Fruit fly (Drosophila melanogaster) whole organism, embryonic: ENCODE measurements around the gene HP1c.
A peak's percentile ranks its signal among the peaks of the same experiment; 100 is the strongest.

Source experiments
- ATbp ChIP-seq: fragments of 200-800 bp; sonication (Bioruptor generic); optimal IDR thresholded peaks from 2 replicates; lab custom pipeline; 2017; ENCODE audit warnings: missing biosample characterization, mild to moderate bottlenecking, missing genetic modification characterization, missing genetic modification reagents
- Bdp1 ChIP-seq: fragments of 200-800 bp; sonication (Bioruptor generic); optimal IDR thresholded peaks from 3 replicates; lab custom pipeline; 2016; ENCODE audit warnings: missing biosample characterization, missing genetic modification characterization
- CG1024 ChIP-seq: fragments of 200-800 bp; sonication (Bioruptor generic); IDR thresholded peaks from 2 replicates; pipeline ENCODE4 v1.3.6; 2022; ENCODE audit warnings: missing biosample characterization, missing genetic modification characterization
- CG10565 ChIP-seq: fragments of 200-800 bp; sonication (Bioruptor generic); optimal IDR thresholded peaks from 3 replicates; lab custom pipeline; 2016; ENCODE audit warnings: missing biosample characterization, mild to moderate bottlenecking, missing genetic modification characterization
- CG11398 ChIP-seq: fragments of 200-800 bp; sonication (Bioruptor generic); optimal IDR thresholded peaks from 2 replicates; lab custom pipeline; 2016; ENCODE audit warnings: missing biosample characterization, missing genetic modification characterization
- CG12155 ChIP-seq: fragments of 200-800 bp; sonication (Bioruptor generic); optimal IDR thresholded peaks from 3 replicates; lab custom pipeline; 2016; ENCODE audit warnings: missing biosample characterization, missing genetic modification characterization
- CG12942 ChIP-seq: fragments of 200-800 bp; sonication (Bioruptor generic); optimal IDR thresholded peaks from 3 replicates; lab custom pipeline; 2016; ENCODE audit warnings: missing biosample characterization, missing genetic modification characterization
- CG13775 ChIP-seq: fragments of 200-800 bp; sonication (Bioruptor generic); optimal IDR thresholded peaks from 3 replicates; lab custom pipeline; 2017; ENCODE audit warnings: missing biosample characterization, mild to moderate bottlenecking, missing genetic modification characterization
- CG14860 ChIP-seq: fragments of 200-800 bp; sonication (Bioruptor generic); IDR thresholded peaks from 3 replicates; pipeline ENCODE4 v1.3.6; 2022; ENCODE audit warnings: missing biosample characterization, missing genetic modification characterization; ENCODE audit not compliant: partially characterized antibody
- CG16863 ChIP-seq: fragments of 200-800 bp; sonication (Bioruptor generic); optimal IDR thresholded peaks from 3 replicates; lab custom pipeline; 2016; ENCODE audit warnings: missing biosample characterization, missing genetic modification characterization
- CG17385 ChIP-seq: fragments of 200-800 bp; sonication (Bioruptor generic); optimal IDR thresholded peaks from 3 replicates; lab custom pipeline; 2018; ENCODE audit warnings: missing biosample characterization, mild to moderate bottlenecking, missing genetic modification characterization
- CG18011 ChIP-seq: fragments of 200-800 bp; sonication (Bioruptor generic); optimal IDR thresholded peaks from 2 replicates; lab custom pipeline; 2017; ENCODE audit warnings: missing biosample characterization, missing genetic modification characterization, mild to moderate bottlenecking, moderate library complexity, missing genotype
- CG31388 ChIP-seq: fragments of 200-800 bp; sonication (Bioruptor generic); optimal IDR thresholded peaks from 2 replicates; lab custom pipeline; 2016; ENCODE audit warnings: missing biosample characterization, missing genetic modification characterization
- CG3163 ChIP-seq: fragments of 200-800 bp; sonication (Bioruptor generic); optimal IDR thresholded peaks from 3 replicates; lab custom pipeline; 2016; ENCODE audit warnings: missing biosample characterization, missing genetic modification characterization
- CG6175 ChIP-seq: fragments of 200-800 bp; sonication (Bioruptor generic); IDR thresholded peaks from 3 replicates; pipeline ENCODE4 v1.3.6; 2022; ENCODE audit warnings: missing biosample characterization, missing genetic modification characterization
- CG6791 ChIP-seq: fragments of 200-800 bp; sonication (Bioruptor generic); IDR thresholded peaks from 3 replicates; pipeline ENCODE4 v1.3.6; 2022; ENCODE audit warnings: missing biosample characterization, missing genetic modification characterization; ENCODE audit not compliant: partially characterized antibody
- CG7839 ChIP-seq: fragments of 200-800 bp; sonication (Bioruptor generic); optimal IDR thresholded peaks from 3 replicates; lab custom pipeline; 2018; ENCODE audit warnings: missing biosample characterization, mild to moderate bottlenecking, missing genetic modification characterization, moderate library complexity
- CG9932 ChIP-seq: fragments of 200-800 bp; sonication (Bioruptor generic); IDR thresholded peaks from 2 replicates; pipeline ENCODE4 v1.3.6; 2022; ENCODE audit warnings: missing biosample characterization, missing genetic modification characterization
- E2f2 ChIP-seq: fragments of 200-800 bp; sonication (Bioruptor generic); IDR thresholded peaks from 2 replicates; pipeline ENCODE4 v1.3.6; 2022; ENCODE audit warnings: missing biosample characterization, missing genetic modification characterization
- ERR ChIP-seq: fragments of 200-800 bp; sonication (Bioruptor generic); optimal IDR thresholded peaks from 2 replicates; lab custom pipeline; 2016; ENCODE audit warnings: missing biosample characterization, missing genetic modification characterization
- Eip74EF ChIP-seq, 2 experiments: fragments of 200-800 bp in 1 of 2; fragments of >200 bp in 1 of 2; sonication (Bioruptor generic) in 1 of 2; optimal IDR thresholded peaks; 2 replicates each; lab custom pipeline; 2017 to 2019; ENCODE audit warnings: missing biosample characterization in 2 of 2, missing genetic modification characterization in 2 of 2, mild to moderate bottlenecking in 1 of 2, moderate library complexity in 1 of 2
- Hand ChIP-seq: fragments of 200-800 bp; sonication (Bioruptor generic); optimal IDR thresholded peaks from 2 replicates; lab custom pipeline; 2017; ENCODE audit warnings: mild to moderate bottlenecking, missing biosample characterization, missing genetic modification reagents, missing genetic modification characterization
- Opbp ChIP-seq: fragments of 200-800 bp; sonication (Bioruptor generic); IDR thresholded peaks from 3 replicates; pipeline ENCODE4 v1.3.6; 2022; ENCODE audit warnings: missing biosample characterization, missing genetic modification characterization; ENCODE audit not compliant: partially characterized antibody
- Scr ChIP-seq: fragments of 200-800 bp; sonication (Bioruptor generic); IDR thresholded peaks from 2 replicates; pipeline ENCODE4 v1.3.6; 2022; ENCODE audit warnings: missing biosample characterization, missing genetic modification characterization; ENCODE audit not compliant: partially characterized antibody
- Ssrp ChIP-seq: fragments of 200-800 bp; sonication (Bioruptor generic); optimal IDR thresholded peaks from 2 replicates; lab custom pipeline; 2018; ENCODE audit warnings: missing biosample characterization, mild to moderate bottlenecking, missing genetic modification characterization, moderate library complexity
- Taf1 ChIP-seq: fragments of 200-800 bp; sonication (Bioruptor generic); IDR thresholded peaks from 2 replicates; pipeline ENCODE4 v1.3.6; 2022; ENCODE audit warnings: missing biosample characterization, missing genetic modification characterization
- amos ChIP-seq: fragments of 200-800 bp; sonication (Bioruptor generic); IDR thresholded peaks from 2 replicates; pipeline ENCODE4 v1.3.6; 2022; ENCODE audit warnings: missing biosample characterization, missing genetic modification characterization; ENCODE audit not compliant: partially characterized antibody
- bab2 ChIP-seq: fragments of 200-800 bp; sonication (Bioruptor generic); optimal IDR thresholded peaks from 2 replicates; lab custom pipeline; 2016; ENCODE audit warnings: missing biosample characterization, missing genetic modification characterization
- bigmax ChIP-seq: fragments of 200-800 bp; sonication (Bioruptor generic); optimal IDR thresholded peaks from 2 replicates; lab custom pipeline; 2018; ENCODE audit warnings: missing biosample characterization, mild to moderate bottlenecking, missing genetic modification characterization
- crc ChIP-seq: fragments of 200-800 bp; sonication (Bioruptor generic); optimal IDR thresholded peaks from 2 replicates; lab custom pipeline; 2016; ENCODE audit warnings: missing biosample characterization, missing genetic modification characterization
- ftz-f1 ChIP-seq: fragments of 200-800 bp; sonication (Bioruptor generic); optimal IDR thresholded peaks from 2 replicates; lab custom pipeline; 2016; ENCODE audit warnings: missing biosample characterization, missing genetic modification characterization
- grn ChIP-seq: fragments of 200-800 bp; sonication (Bioruptor generic); optimal IDR thresholded peaks from 3 replicates; lab custom pipeline; 2017; ENCODE audit warnings: missing biosample characterization, missing genetic modification characterization
- gro ChIP-seq: fragments of 200-800 bp; sonication (Bioruptor generic); optimal IDR thresholded peaks from 2 replicates; lab custom pipeline; 2016; ENCODE audit warnings: missing biosample characterization, missing genetic modification characterization
- lola ChIP-seq, 3 experiments: fragments of >200 bp in 2 of 3; fragments of 200-800 bp in 1 of 3; sonication (Bioruptor generic) in 1 of 3; optimal IDR thresholded peaks; 2 replicates each; lab custom pipeline; 2017 to 2019; ENCODE audit warnings: missing biosample characterization in 3 of 3, missing genetic modification characterization in 3 of 3, mild to moderate bottlenecking in 1 of 3, moderate library complexity in 1 of 3
- mirr ChIP-seq: fragments of 200-800 bp; sonication (Bioruptor generic); optimal IDR thresholded peaks from 3 replicates; lab custom pipeline; 2018; ENCODE audit warnings: missing biosample characterization, mild to moderate bottlenecking, missing genetic modification characterization
- nom ChIP-seq: fragments of 200-800 bp; sonication (Bioruptor generic); optimal IDR thresholded peaks from 2 replicates; lab custom pipeline; 2017; ENCODE audit warnings: missing biosample characterization, missing genetic modification characterization, mild to moderate bottlenecking, moderate library complexity, missing genetic modification reagents
- pum ChIP-seq: fragments of 200-800 bp; sonication (Bioruptor generic); optimal IDR thresholded peaks from 2 replicates; lab custom pipeline; 2016; ENCODE audit warnings: missing biosample characterization, missing genetic modification characterization
- salm ChIP-seq: fragments of 200-800 bp; sonication (Bioruptor generic); optimal IDR thresholded peaks from 2 replicates; lab custom pipeline; 2018; ENCODE audit warnings: missing biosample characterization, mild to moderate bottlenecking, missing genetic modification characterization
- sima ChIP-seq: fragments of 200-800 bp; sonication (Bioruptor generic); optimal IDR thresholded peaks from 2 replicates; lab custom pipeline; 2016; ENCODE audit warnings: missing biosample characterization, missing genetic modification characterization
- slbo ChIP-seq: fragments of 200-800 bp; sonication (Bioruptor generic); IDR thresholded peaks from 2 replicates; pipeline ENCODE4 v1.3.6; 2022; ENCODE audit warnings: missing biosample characterization, missing genetic modification characterization
- so ChIP-seq: fragments of 200-800 bp; sonication (Bioruptor generic); IDR thresholded peaks from 3 replicates; pipeline ENCODE4 v1.3.6; 2022; ENCODE audit warnings: missing biosample characterization, missing genetic modification characterization
- sqz ChIP-seq: fragments of 200-800 bp; sonication (Bioruptor generic); optimal IDR thresholded peaks from 3 replicates; lab custom pipeline; 2018; ENCODE audit warnings: missing biosample characterization, mild to moderate bottlenecking, missing genetic modification characterization
- stc ChIP-seq: fragments of 200-800 bp; sonication (Bioruptor generic); IDR thresholded peaks from 2 replicates; pipeline ENCODE4 v1.3.6; 2022; ENCODE audit warnings: missing biosample characterization, missing genetic modification characterization
- stwl ChIP-seq: fragments of 200-800 bp; sonication (Bioruptor generic); optimal IDR thresholded peaks from 3 replicates; lab custom pipeline; 2018; ENCODE audit warnings: missing biosample characterization, mild to moderate bottlenecking, missing genetic modification characterization, moderate library complexity
- tap ChIP-seq: fragments of 200-800 bp; optimal IDR thresholded peaks from 3 replicates; lab custom pipeline; 2019; ENCODE audit warnings: missing biosample characterization, mild to moderate bottlenecking, missing genetic modification characterization, moderate library complexity
- toy ChIP-seq: fragments of 200-800 bp; sonication (Bioruptor generic); IDR thresholded peaks from 2 replicates; pipeline ENCODE4 v1.3.6; 2022; ENCODE audit warnings: missing biosample characterization, missing genetic modification characterization
- vfl ChIP-seq: fragments of 200-800 bp; sonication (Bioruptor generic); optimal IDR thresholded peaks from 2 replicates; lab custom pipeline; 2016; ENCODE audit warnings: missing biosample characterization, missing genetic modification characterization
- zf30C ChIP-seq: fragments of 200-800 bp; sonication (Bioruptor generic); optimal IDR thresholded peaks from 3 replicates; lab custom pipeline; 2018; ENCODE audit warnings: missing biosample characterization, mild to moderate bottlenecking, missing genetic modification characterization

The HP1c gene

dm6 chr3R:22753895-22754774, 8.7 kb downstream of the HP1c start (continued):
- TF ChIP-seq Ssrp (peak; percentile 58), CG6175 (GFP tag; lab: Robert Waterston, UW) (peak; percentile 89), ERR (no peak), CG17385 (GFP tag; lab: Kevin White, UChicago) (peak; percentile 49), ATbp (GFP tag; lab: Kevin White, UChicago) (peak; percentile 52), CG1024 (GFP tag; lab: Robert Waterston, UW) (no peak), mirr (GFP tag; lab: Kevin White, UChicago) (peak; percentile 48), CG18011 (GFP tag; lab: Kevin White, UChicago) (peak; percentile 25), E2f2 (GFP tag; lab: Robert Waterston, UW) (no peak; the same call in 1 of the 2 replicates), stc (GFP tag; lab: Robert Waterston, UW) (peak; percentile 10; the same call in 1 of the 2 replicates), slbo (GFP tag; lab: Robert Waterston, UW) (peak; percentile 74), CG3163 (no peak), sima (GFP tag; lab: Kevin White, UChicago) (no peak), Hand (no peak), gro (no peak), amos (GFP tag; lab: Robert Waterston, UW) (no peak; the same call in 1 of the 2 replicates), Bdp1 (GFP tag; lab: Kevin White, UChicago) (no peak), Opbp (no peak), nom (GFP tag; lab: Kevin White, UChicago) (no peak), CG11398 (GFP tag; lab: Kevin White, UChicago) (no peak), Eip74EF (GFP tag; optimal IDR thresholded peaks at IDR 0.05; lab: Kevin White, UChicago) (no peak), toy (GFP tag; lab: Robert Waterston, UW) (no peak), CG16863 (GFP tag; lab: Kevin White, UChicago) (peak; percentile 37), bab2 (GFP tag; lab: Kevin White, UChicago) (peak; percentile 35), pum (GFP tag; lab: Kevin White, UChicago) (peak; percentile 41), zf30C (GFP tag; lab: Kevin White, UChicago) (no peak), Taf1 (GFP tag; lab: Robert Waterston, UW) (no peak), CG10565 (GFP tag; lab: Kevin White, UChicago) (no peak), CG7839 (tag; lab: Kevin White, UChicago) (peak; percentile 74), CG13775 (GFP tag; lab: Kevin White, UChicago) (peak; percentile 63), crc (GFP tag; lab: Kevin White, UChicago) (peak; percentile 48), lola (GFP tag; optimal IDR thresholded peaks at IDR 0.05; lab: Kevin White, UChicago) (peak in 1 of 3 experiments; percentile 47), CG14860 (GFP tag; lab: Robert Waterston, UW) (no peak), vfl (no peak), so (GFP tag; lab: Robert Waterston, UW) (peak; percentile 24; the same call in 2 of the 3 replicates), bigmax (peak; percentile 31), sqz (peak; percentile 62), tap (peak; percentile 50), CG6791 (GFP tag; lab: Robert Waterston, UW) (0 out of 3 replicates have a peak, but pooled peaks have one; percentile 14), salm (no peak), grn (GFP tag; lab: Kevin White, UChicago) (no peak), CG12942 (GFP tag; lab: Kevin White, UChicago) (peak; percentile 23), ftz-f1 (GFP tag; lab: Kevin White, UChicago) (peak; percentile 51), CG31388 (GFP tag; lab: Kevin White, UChicago) (no peak), CG9932 (GFP tag; lab: Robert Waterston, UW) (peak; percentile 54), CG12155 (GFP tag; lab: Kevin White, UChicago) (peak; percentile 36), stwl (tag; lab: Kevin White, UChicago) (no peak), Scr (GFP tag; lab: Robert Waterston, UW) (no peak)
